Fruit fly (Drosophila melanogaster) whole organism, pupa: ENCODE measurements around the gene NimC3.
A peak's percentile ranks its signal among the peaks of the same experiment; 100 is the strongest.

ENCODE experiments used
- CG10348 ChIP-seq: fragments of 200-800 bp; sonication (Bioruptor generic); IDR thresholded peaks from 2 replicates; pipeline ENCODE4 v1.3.6; 2022; ENCODE audit warnings: missing biosample characterization, missing genetic modification characterization
- CG12605 ChIP-seq: fragments of 200-800 bp; sonication (Bioruptor generic); IDR thresholded peaks from 2 replicates; pipeline ENCODE4 v1.3.6; 2022; ENCODE audit warnings: missing biosample characterization, missing genetic modification characterization
- CG13204 ChIP-seq: fragments of 200-800 bp; sonication (Bioruptor generic); optimal IDR thresholded peaks from 2 replicates; lab custom pipeline; 2018; ENCODE audit warnings: missing biosample characterization, mild to moderate bottlenecking, missing genetic modification characterization, moderate library complexity
- CG14655 ChIP-seq: fragments of 200-800 bp; sonication (Bioruptor generic); optimal IDR thresholded peaks from 3 replicates; lab custom pipeline; 2017; ENCODE audit warnings: mild to moderate bottlenecking, missing biosample characterization, missing genetic modification reagents, missing genetic modification characterization
- CG15710 ChIP-seq: fragments of 200-800 bp; sonication (Bioruptor generic); optimal IDR thresholded peaks from 2 replicates; lab custom pipeline; 2018; ENCODE audit warnings: missing biosample characterization, mild to moderate bottlenecking, missing genetic modification characterization, moderate library complexity
- CG17806 ChIP-seq: fragments of 200-800 bp; sonication (Bioruptor generic); optimal IDR thresholded peaks from 2 replicates; lab custom pipeline; 2018; ENCODE audit warnings: missing biosample characterization, mild to moderate bottlenecking, missing genetic modification characterization, moderate library complexity
- CG32121 ChIP-seq: fragments of 200-800 bp; sonication (Bioruptor generic); IDR thresholded peaks from 2 replicates; pipeline ENCODE4 v1.3.6; 2022; ENCODE audit warnings: missing biosample characterization, missing genetic modification characterization
- CG34367 ChIP-seq: fragments of 200-800 bp; sonication (Bioruptor generic); optimal IDR thresholded peaks from 2 replicates; lab custom pipeline; 2018; ENCODE audit warnings: missing biosample characterization, mild to moderate bottlenecking, missing genetic modification characterization
- CG4496 ChIP-seq: fragments of 200-800 bp; sonication (Bioruptor generic); IDR thresholded peaks from 3 replicates; pipeline ENCODE4 v1.3.6; 2022; ENCODE audit warnings: missing biosample characterization, missing genetic modification characterization
- CG8159 ChIP-seq: fragments of 200-800 bp; sonication (Bioruptor generic); optimal IDR thresholded peaks from 3 replicates; lab custom pipeline; 2018; ENCODE audit warnings: missing biosample characterization, mild to moderate bottlenecking, missing genetic modification characterization, moderate library complexity
- CG8301 ChIP-seq: fragments of 200-800 bp; sonication (Bioruptor generic); optimal IDR thresholded peaks from 2 replicates; lab custom pipeline; 2018; ENCODE audit warnings: missing biosample characterization, mild to moderate bottlenecking, missing genetic modification characterization
- CG9948 ChIP-seq: fragments of 200-800 bp; sonication (Bioruptor generic); optimal IDR thresholded peaks from 2 replicates; lab custom pipeline; 2018; ENCODE audit warnings: missing biosample characterization, mild to moderate bottlenecking, missing genetic modification characterization, moderate library complexity
- D1 ChIP-seq: fragments of 200-800 bp; sonication (Bioruptor generic); optimal IDR thresholded peaks from 2 replicates; lab custom pipeline; 2018; ENCODE audit warnings: missing biosample characterization, mild to moderate bottlenecking, missing genetic modification characterization, moderate library complexity
- EcR ChIP-seq: fragments of 200-800 bp; sonication (Bioruptor generic); optimal IDR thresholded peaks from 3 replicates; lab custom pipeline; 2019; ENCODE audit warnings: missing biosample characterization, missing genetic modification characterization, mild to moderate bottlenecking, moderate library complexity, missing genetic modification reagents
- Ets98B ChIP-seq: fragments of 200-800 bp; sonication (Bioruptor generic); IDR thresholded peaks from 2 replicates; pipeline ENCODE4 v1.3.6; 2022; ENCODE audit warnings: missing biosample characterization, missing genetic modification characterization
- Pif1A ChIP-seq: fragments of 200-800 bp; sonication (Bioruptor generic); optimal IDR thresholded peaks from 3 replicates; lab custom pipeline; 2016; ENCODE audit warnings: missing biosample characterization, missing genetic modification characterization
- Pif1B ChIP-seq: fragments of 200-800 bp; sonication (Bioruptor generic); optimal IDR thresholded peaks from 3 replicates; lab custom pipeline; 2016; ENCODE audit warnings: missing biosample characterization, missing genetic modification characterization
- Snoo ChIP-seq: fragments of 200-800 bp; sonication (Bioruptor generic); optimal IDR thresholded peaks from 3 replicates; lab custom pipeline; 2017; ENCODE audit warnings: missing biosample characterization, mild to moderate bottlenecking, missing genetic modification characterization, inconsistent platforms
- fd96Ca ChIP-seq: fragments of 200-800 bp; sonication (Bioruptor generic); IDR thresholded peaks from 3 replicates; pipeline ENCODE4 v1.3.6; 2022; ENCODE audit warnings: missing biosample characterization, missing genetic modification characterization
- gl ChIP-seq: fragments of 200-800 bp; sonication (Bioruptor generic); optimal IDR thresholded peaks from 2 replicates; lab custom pipeline; 2018; ENCODE audit warnings: missing biosample characterization, mild to moderate bottlenecking, missing genetic modification characterization
- rn ChIP-seq: fragments of 200-800 bp; sonication (Bioruptor generic); IDR thresholded peaks from 2 replicates; pipeline ENCODE4 v1.3.6; 2022; ENCODE audit warnings: missing biosample characterization, missing genetic modification characterization

Gene NimC3

DNA sequence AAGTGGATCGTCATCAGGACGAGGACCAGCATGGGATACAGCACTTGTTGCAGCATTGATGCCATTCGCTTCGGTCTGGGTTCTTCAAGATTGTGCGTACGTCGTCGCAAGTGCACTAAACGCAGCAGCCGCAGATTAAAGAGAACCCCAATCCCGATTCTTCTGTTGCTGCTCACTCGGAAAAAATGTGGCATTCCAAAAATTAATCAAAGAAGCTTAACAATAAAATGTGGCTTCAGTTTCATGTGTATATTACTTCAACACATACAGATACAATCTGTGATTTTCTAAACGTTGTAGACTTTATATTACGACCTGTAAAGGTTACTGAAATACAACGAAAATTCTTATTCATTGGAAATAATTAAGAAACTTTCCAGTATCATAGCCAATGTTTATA, at the start of gene NimC3:
TSS of gene NimC3 (minus strand) at position 101 of the 400 bp plus-strand sequence.
- TF ChIP-seq Pif1A (GFP tag; lab: Kevin White, UChicago) (no peak), CG8159 (peak; percentile 41), CG15710 (tag; lab: Kevin White, UChicago) (no peak), fd96Ca (no peak; the same call in 2 of the 3 replicates), CG9948 (tag; lab: Kevin White, UChicago) (peak; percentile 27), CG10348 (GFP tag; lab: Robert Waterston, UW) (no peak), EcR (no peak), CG14655 (GFP tag; lab: Kevin White, UChicago) (peak; percentile 46), CG8301 (tag; lab: Kevin White, UChicago) (peak; percentile 19), Pif1B (GFP tag; lab: Kevin White, UChicago) (no peak), Snoo (tag; lab: Kevin White, UChicago) (no peak)

DNA sequence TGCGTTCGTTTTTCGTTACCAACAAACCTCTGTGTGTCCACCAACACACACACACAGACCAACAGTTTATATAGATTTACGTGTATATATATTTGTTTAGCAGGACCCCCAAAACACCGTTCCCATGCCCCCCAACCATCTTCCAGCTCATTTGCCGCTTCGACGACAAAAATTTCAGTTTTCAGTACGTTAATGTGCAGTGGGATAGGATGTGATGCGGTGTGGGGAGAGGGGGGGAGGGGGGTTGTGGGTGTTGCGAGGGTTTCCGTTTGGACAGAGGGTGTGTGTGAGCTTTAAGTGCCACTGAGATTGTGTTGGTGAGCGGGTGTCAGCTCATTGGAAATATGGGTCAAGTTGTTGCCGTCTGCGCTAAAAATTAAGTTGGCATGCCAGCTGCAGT, 34.9 kb upstream of the NimC3 start:
- TF ChIP-seq CG15710 (tag; lab: Kevin White, UChicago) (no peak), CG9948 (tag; lab: Kevin White, UChicago) (no peak)

DNA sequence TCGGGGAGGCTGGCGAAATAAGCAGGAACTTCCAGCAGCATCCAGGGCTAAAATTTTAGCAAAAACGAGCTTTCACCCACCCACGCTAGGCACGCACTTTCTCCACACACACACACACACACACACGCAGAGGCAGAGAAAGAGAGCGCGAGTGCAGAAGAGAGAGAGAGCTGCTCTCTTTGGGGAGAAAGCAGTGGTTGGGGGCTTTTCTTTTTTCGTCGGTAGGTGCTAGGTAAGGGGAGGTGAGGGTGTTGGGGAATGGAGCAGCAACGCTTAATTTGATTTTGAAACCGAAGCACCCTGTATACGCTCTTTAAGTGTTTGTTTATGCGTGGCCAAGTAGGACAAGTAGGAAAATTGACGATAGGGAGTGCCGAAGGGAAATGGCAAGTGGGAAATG, 34.3 kb upstream of the NimC3 start:
- TF ChIP-seq fd96Ca: no peak
- TF ChIP-seq rn (GFP tag; lab: Robert Waterston, UW): no peak
- TF ChIP-seq Snoo (tag; lab: Kevin White, UChicago): no peak
- no peak for TF ChIP-seq Pif1A (GFP tag; lab: Kevin White, UChicago)
- no peak for TF ChIP-seq Pif1B (GFP tag; lab: Kevin White, UChicago)
- TF ChIP-seq CG10348 (GFP tag; lab: Robert Waterston, UW): no peak
- TF ChIP-seq CG4496: no peak
- TF ChIP-seq gl: no peak
- TF ChIP-seq CG9948 (tag; lab: Kevin White, UChicago): no peak
- no peak for TF ChIP-seq EcR
- TF ChIP-seq CG17806: no peak
- TF ChIP-seq CG14655 (GFP tag; lab: Kevin White, UChicago): no peak
- TF ChIP-seq CG12605: no peak
- TF ChIP-seq Ets98B (GFP tag; lab: Robert Waterston, UW): no peak
- no peak for TF ChIP-seq CG32121 (GFP tag; lab: Robert Waterston, UW)
- TF ChIP-seq D1: no peak
- no peak for TF ChIP-seq CG8159
- no peak for TF ChIP-seq CG13204

dm6 chr2L:14049958-14050357, 29.9 kb upstream of the NimC3 start:
- TF ChIP-seq rn (GFP tag; lab: Robert Waterston, UW) (no peak), CG10348 (GFP tag; lab: Robert Waterston, UW) (no peak), CG12605 (no peak), CG8301 (tag; lab: Kevin White, UChicago) (no peak), CG9948 (tag; lab: Kevin White, UChicago) (no peak), CG32121 (GFP tag; lab: Robert Waterston, UW) (no peak), CG8159 (no peak), Pif1B (GFP tag; lab: Kevin White, UChicago) (no peak), Snoo (tag; lab: Kevin White, UChicago) (no peak), CG4496 (no peak), CG14655 (GFP tag; lab: Kevin White, UChicago) (no peak), fd96Ca (no peak)

dm6 chr2L:14047170-14047632, 27.2 kb upstream of the NimC3 start, which contains the start of gene NimC4:
TSS of gene NimC4 (plus strand) at chr2L:14047582.
- TF ChIP-seq Pif1A (GFP tag; lab: Kevin White, UChicago) (peak; percentile 22), EcR (no peak), CG12605 (peak; percentile 67; the same call in 1 of the 2 replicates), CG10348 (GFP tag; lab: Robert Waterston, UW) (no peak), CG9948 (tag; lab: Kevin White, UChicago) (no peak), D1 (no peak), CG15710 (tag; lab: Kevin White, UChicago) (peak; percentile 67), Snoo (tag; lab: Kevin White, UChicago) (no peak), CG8301 (tag; lab: Kevin White, UChicago) (peak; percentile 64), Pif1B (GFP tag; lab: Kevin White, UChicago) (no peak), gl (peak; percentile 38), CG8159 (peak; percentile 64), CG17806 (no peak), CG14655 (GFP tag; lab: Kevin White, UChicago) (peak; percentile 70), CG34367 (tag; lab: Kevin White, UChicago) (peak; percentile 51), CG4496 (peak; percentile 67), CG32121 (GFP tag; lab: Robert Waterston, UW) (peak; percentile 54; the same call in 1 of the 2 replicates), fd96Ca (peak; percentile 79), CG13204 (no peak), Ets98B (GFP tag; lab: Robert Waterston, UW) (peak; percentile 56), rn (GFP tag; lab: Robert Waterston, UW) (peak; percentile 54; the same call in 1 of the 2 replicates)

- TF ChIP-seq D1 (no peak), Snoo (tag; lab: Kevin White, UChicago) (no peak), CG12605 (no peak), CG17806 (no peak), CG4496 (no peak), EcR (no peak)
Measured at dm6 chr2L:14045562-14046196, 25.7 kb upstream of the NimC3 start.
